Fruit fly (Drosophila melanogaster) whole organism, pupa: ENCODE results near the gene Ugt35B1.

ENCODE experiments used
- CG14655 ChIP-seq: fragments of 200-800 bp; sonication (Bioruptor generic); optimal IDR thresholded peaks from 3 replicates; lab custom pipeline; 2017; ENCODE audit warnings: mild to moderate bottlenecking, missing biosample characterization, missing genetic modification reagents, missing genetic modification characterization
- CG34367 ChIP-seq: fragments of 200-800 bp; sonication (Bioruptor generic); optimal IDR thresholded peaks from 2 replicates; lab custom pipeline; 2018; ENCODE audit warnings: missing biosample characterization, mild to moderate bottlenecking, missing genetic modification characterization
- CG4496 ChIP-seq: fragments of 200-800 bp; sonication (Bioruptor generic); IDR thresholded peaks from 3 replicates; pipeline ENCODE4 v1.3.6; 2022; ENCODE audit warnings: missing biosample characterization, missing genetic modification characterization
- CG8301 ChIP-seq: fragments of 200-800 bp; sonication (Bioruptor generic); optimal IDR thresholded peaks from 2 replicates; lab custom pipeline; 2018; ENCODE audit warnings: missing biosample characterization, mild to moderate bottlenecking, missing genetic modification characterization
- D1 ChIP-seq: fragments of 200-800 bp; sonication (Bioruptor generic); optimal IDR thresholded peaks from 2 replicates; lab custom pipeline; 2018; ENCODE audit warnings: missing biosample characterization, mild to moderate bottlenecking, missing genetic modification characterization, moderate library complexity
- Pif1A ChIP-seq: fragments of 200-800 bp; sonication (Bioruptor generic); optimal IDR thresholded peaks from 3 replicates; lab custom pipeline; 2016; ENCODE audit warnings: missing biosample characterization, missing genetic modification characterization
- fd96Ca ChIP-seq: fragments of 200-800 bp; sonication (Bioruptor generic); IDR thresholded peaks from 3 replicates; pipeline ENCODE4 v1.3.6; 2022; ENCODE audit warnings: missing biosample characterization, missing genetic modification characterization

- no peak for TF ChIP-seq CG34367
- TF ChIP-seq Pif1A (GFP tag; lab: Kevin White, UChicago) = no peak
- no peak for TF ChIP-seq CG14655 (GFP tag; lab: Kevin White, UChicago)
- TF ChIP-seq CG4496 (GFP tag; lab: Robert Waterston, UW) = 0 out of 3 replicates have a peak, but pooled peaks have one; percentile 11
- peak; percentile 47; the same call in 1 of the 3 replicates for TF ChIP-seq fd96Ca (GFP tag; lab: Robert Waterston, UW)
- no peak for TF ChIP-seq CG8301 (tag; lab: Kevin White, UChicago)
- no peak for TF ChIP-seq D1 (tag; lab: Kevin White, UChicago)
Measured at dm6 chr3R:11198062-11198472, 28.0 kb upstream of the Ugt35B1 start.
